Worm (Caenorhabditis elegans) whole organism, early embryonic: Measurements from ENCODE around the gene ZK380.4.

ENCODE experiments used
- F13C5.2 ChIP-seq: sonication (generic microtip); optimal IDR thresholded peaks from 2 replicates; lab custom pipeline; 2017; ENCODE audit warnings: mild to moderate bottlenecking, missing genetic modification characterization, inconsistent platforms, missing compliant biosample characterization
- aly-1 ChIP-seq: sonication (generic microtip); optimal IDR thresholded peaks from 2 replicates; lab custom pipeline; 2016; ENCODE audit warnings: missing genetic modification characterization, missing compliant biosample characterization
- ama-1 ChIP-seq: fragments of 150-350 bp; optimal IDR thresholded peaks from 2 replicates; lab custom pipeline; 2014
- ceh-36 ChIP-seq: sonication (generic microtip); optimal IDR thresholded peaks from 2 replicates; lab custom pipeline; 2016; ENCODE audit warnings: missing genetic modification characterization, inconsistent platforms, missing compliant biosample characterization
- pes-1 ChIP-seq: fragments of 200-800 bp; sonication (Bioruptor generic); IDR thresholded peaks from 2 replicates; pipeline ENCODE4 v1.3.6; 2022; ENCODE audit warnings: missing genetic modification reagents, missing genetic modification characterization, missing compliant biosample characterization
- sea-1 ChIP-seq: fragments of 200-800 bp; sonication (Bioruptor generic); conservative IDR thresholded peaks from 2 replicates; pipeline ENCODE4 v1.3.6; 2022; ENCODE audit warnings: missing genetic modification characterization, missing compliant biosample characterization
- tra-4 ChIP-seq: sonication (generic microtip); optimal IDR thresholded peaks from 2 replicates; lab custom pipeline; 2017; ENCODE audit warnings: missing genetic modification characterization, missing compliant biosample characterization

ce11 chrX:1682558-1682957 lies 30.8 kb upstream of the ZK380.4 start, which contains the start of gene meg-4:
- no peak for TF ChIP-seq tra-4
- no peak for TF ChIP-seq ceh-36
- TF ChIP-seq ama-1 (lab: Kevin White, UChicago), result no peak
- no peak for TF ChIP-seq aly-1 (tag; lab: Kevin White, UChicago)
- no peak for TF ChIP-seq pes-1
- TF ChIP-seq F13C5.2 (tag; lab: Kevin White, UChicago), result no peak
- TF ChIP-seq sea-1 (GFP tag; lab: Robert Waterston, UW), result no peak
